Worm (Caenorhabditis elegans): ENCODE data around the gene E02C12.19.

E02C12.19 gene

ce11 chrV:9406890-9407289 lies 30.6 kb upstream of the E02C12.19 start (continued):
- no peak for TF ChIP-seq hlh-17 (GFP tag; optimal IDR thresholded peaks at IDR 0.05; ENCODE audit: borderline replicate concordance)
- no peak for TF ChIP-seq C34B4.2 (tag; optimal IDR thresholded peaks at IDR 0.05)
- no peak for TF ChIP-seq aha-1 (tag; optimal IDR thresholded peaks at IDR 0.05)
- peak in 2 of 3 experiments; percentile 5 to 14 for TF ChIP-seq dpl-1 (GFP tag; optimal IDR thresholded peaks at IDR 0.05)
- TF ChIP-seq lin-14 (GFP tag; optimal IDR thresholded peaks at IDR 0.05), result peak; percentile 30
- no peak for TF ChIP-seq skn-1 (tag; optimal IDR thresholded peaks at IDR 0.05)
- peak in 1 of 2 experiments; percentile 22 for TF ChIP-seq efl-1 (optimal IDR thresholded peaks at IDR 0.05)
- peak in 1 of 2 experiments; percentile 26 for TF ChIP-seq efl-1 (GFP tag; optimal IDR thresholded peaks at IDR 0.05 in 1 of 2)
- no peak for TF ChIP-seq nhr-237 (tag; optimal IDR thresholded peaks at IDR 0.05)
- no peak for TF ChIP-seq alr-1 (tag; optimal IDR thresholded peaks at IDR 0.05; ENCODE audit: borderline replicate concordance)
- TF ChIP-seq zip-4 (GFP tag; optimal IDR thresholded peaks at IDR 0.05), result no peak
- no peak for TF ChIP-seq sptf-1 (tag; optimal IDR thresholded peaks at IDR 0.05)
- TF ChIP-seq hpl-2 (GFP tag; optimal IDR thresholded peaks at IDR 0.05), result no peak
- TF ChIP-seq nhr-19 (GFP tag; conservative IDR thresholded peaks at IDR 0.05), result no peak; the same call in 1 of the 2 replicates
- peak in 1 of 2 experiments; percentile 17 for TF ChIP-seq lsy-2 (tag; optimal IDR thresholded peaks at IDR 0.05)
- TF ChIP-seq ztf-4 (tag; optimal IDR thresholded peaks at IDR 0.05), result no peak
- TF ChIP-seq snpc-4 (tag; optimal IDR thresholded peaks at IDR 0.05), result no peak
- peak; percentile 17 for TF ChIP-seq C16A3.4 (tag; optimal IDR thresholded peaks at IDR 0.05)
- no peak for TF ChIP-seq vab-15 (tag; optimal IDR thresholded peaks at IDR 0.05)
- no peak for TF ChIP-seq unc-86 (tag; optimal IDR thresholded peaks at IDR 0.05)
- TF ChIP-seq nhr-12 (tag; optimal IDR thresholded peaks at IDR 0.05), result no peak
- no peak for TF ChIP-seq mab-9 (GFP tag; IDR thresholded peaks at IDR 0.05)
- no peak for TF ChIP-seq ceh-8 (GFP tag; optimal IDR thresholded peaks at IDR 0.05)
- peak; percentile 35 for TF ChIP-seq rnt-1 (tag; optimal IDR thresholded peaks at IDR 0.05)
- TF ChIP-seq swsn-7 (tag; optimal IDR thresholded peaks at IDR 0.05), result peak; percentile 12
- no peak for TF ChIP-seq lin-15B (tag; optimal IDR thresholded peaks at IDR 0.05)
- peak; percentile 48 for TF ChIP-seq nhr-77 (tag; optimal IDR thresholded peaks at IDR 0.05)
- no peak for TF ChIP-seq egl-27 (tag; optimal IDR thresholded peaks at IDR 0.05)
- no peak for TF ChIP-seq blmp-1 (tag; optimal IDR thresholded peaks at IDR 0.05)
- no peak for TF ChIP-seq tbx-2 (tag; optimal IDR thresholded peaks at IDR 0.05)
- TF ChIP-seq mdl-1 (tag; optimal IDR thresholded peaks at IDR 0.05), result no peak
- no peak for TF ChIP-seq ceh-90 (tag; optimal IDR thresholded peaks at IDR 0.05)
- TF ChIP-seq unc-30 (tag; optimal IDR thresholded peaks at IDR 0.05), result no peak
- TF ChIP-seq nhr-84 (tag; optimal IDR thresholded peaks at IDR 0.05), result no peak
- TF ChIP-seq snu-23 (GFP tag; optimal IDR thresholded peaks at IDR 0.05), result peak; percentile 55
- peak; percentile 13 for TF ChIP-seq nhr-47 (tag; optimal IDR thresholded peaks at IDR 0.05)
- TF ChIP-seq hlh-4 (tag; optimal IDR thresholded peaks at IDR 0.05), result no peak
- TF ChIP-seq mep-1 (tag; optimal IDR thresholded peaks at IDR 0.05), result no peak
- no peak for TF ChIP-seq efl-3 (GFP tag; optimal IDR thresholded peaks at IDR 0.05)
- no peak for TF ChIP-seq nhr-11 (tag; optimal IDR thresholded peaks at IDR 0.05)
- TF ChIP-seq elt-3 (tag; optimal IDR thresholded peaks at IDR 0.05), result no peak
- no peak for TF ChIP-seq tlp-1 (tag; optimal IDR thresholded peaks at IDR 0.05)
- TF ChIP-seq fkh-10 (GFP tag; optimal IDR thresholded peaks at IDR 0.05), result no peak
- no peak for TF ChIP-seq C04F5.9 (tag; optimal IDR thresholded peaks at IDR 0.05)
- TF ChIP-seq fkh-4 (tag; optimal IDR thresholded peaks at IDR 0.05; ENCODE audit: borderline replicate concordance), result no peak
- no peak for TF ChIP-seq pag-3 (tag; optimal IDR thresholded peaks at IDR 0.05; ENCODE audit: borderline replicate concordance, insufficient read depth)
- TF ChIP-seq pqm-1 (tag; optimal IDR thresholded peaks at IDR 0.05), result no peak
- no peak for TF ChIP-seq ceh-82 (tag; optimal IDR thresholded peaks at IDR 0.05)
- no peak for TF ChIP-seq ama-1 (optimal IDR thresholded peaks at IDR 0.05)
- TF ChIP-seq Y116A8C.19 (tag; optimal IDR thresholded peaks at IDR 0.05; ENCODE audit: borderline replicate concordance), result no peak
- TF ChIP-seq egl-13 (tag; optimal IDR thresholded peaks at IDR 0.05), result no peak
- no peak for TF ChIP-seq ces-1 (GFP tag; optimal IDR thresholded peaks at IDR 0.05)
- no peak for TF ChIP-seq ztf-11 (tag; optimal IDR thresholded peaks at IDR 0.05)
- TF ChIP-seq nhr-20 (tag; optimal IDR thresholded peaks at IDR 0.05), result peak; percentile 31

Measured in whole organism, L1 larva.